Worm (Caenorhabditis elegans) whole organism, L2 larva: ENCODE results near the gene F40G12.9.
A peak's percentile ranks its signal among the peaks of the same experiment; 100 is the strongest.

Experiments
- C34F6.9 ChIP-seq: fragments of 150-350 bp; optimal IDR thresholded peaks from 2 replicates; lab custom pipeline; 2014; ENCODE audit warnings: missing biosample characterization, missing genetic modification characterization
- F13H6.1 ChIP-seq: sonication (generic microtip); optimal IDR thresholded peaks from 2 replicates; lab custom pipeline; 2016; ENCODE audit warnings: missing genetic modification characterization, missing compliant biosample characterization
- R02D3.7 ChIP-seq: fragments of 150-350 bp; optimal IDR thresholded peaks from 2 replicates; lab custom pipeline; 2014; ENCODE audit warnings: missing biosample characterization, missing genetic modification characterization
- ZK546.5 ChIP-seq: sonication (generic microtip); optimal IDR thresholded peaks from 2 replicates; lab custom pipeline; 2017; ENCODE audit warnings: missing biosample characterization, missing genetic modification characterization
- alr-1 ChIP-seq: fragments of 150-350 bp; optimal IDR thresholded peaks from 2 replicates; lab custom pipeline; 2014; ENCODE audit warnings: missing biosample characterization, missing genetic modification characterization
- aly-2 ChIP-seq: fragments of 150-350 bp; optimal IDR thresholded peaks from 2 replicates; lab custom pipeline; 2014; ENCODE audit warnings: missing biosample characterization, missing genetic modification characterization
- ama-1 ChIP-seq: fragments of 150-350 bp; optimal IDR thresholded peaks from 2 replicates; lab custom pipeline; 2018; ENCODE audit warnings: inconsistent platforms
- blmp-1 ChIP-seq: sonication (generic microtip); optimal IDR thresholded peaks from 2 replicates; lab custom pipeline; 2017; ENCODE audit warnings: missing genetic modification characterization, mild to moderate bottlenecking, missing compliant biosample characterization, antibody characterized with exemption, moderate library complexity; ENCODE audit not compliant: insufficient read depth
- ceh-16 ChIP-seq: fragments of 150-350 bp; optimal IDR thresholded peaks from 2 replicates; lab custom pipeline; 2014; ENCODE audit warnings: missing biosample characterization, missing genetic modification characterization
- ceh-82 ChIP-seq: fragments of 150-350 bp; optimal IDR thresholded peaks from 2 replicates; lab custom pipeline; 2014; ENCODE audit warnings: missing biosample characterization, missing genetic modification characterization
- crh-2 ChIP-seq: sonication (generic microtip); optimal IDR thresholded peaks from 2 replicates; lab custom pipeline; 2017; ENCODE audit warnings: missing biosample characterization, missing genetic modification characterization
- dmd-4 ChIP-seq: sonication (generic microtip); optimal IDR thresholded peaks from 2 replicates; lab custom pipeline; 2017; ENCODE audit warnings: missing biosample characterization, missing genetic modification characterization
- elt-1 ChIP-seq: fragments of 150-350 bp; optimal IDR thresholded peaks from 2 replicates; lab custom pipeline; 2014; ENCODE audit warnings: missing biosample characterization, missing genetic modification characterization
- fos-1 ChIP-seq: fragments of 150-350 bp; optimal IDR thresholded peaks from 2 replicates; lab custom pipeline; 2014; ENCODE audit warnings: missing biosample characterization, missing genetic modification characterization
- lin-11 ChIP-seq: fragments of 150-350 bp; sonication (generic microtip); optimal IDR thresholded peaks from 2 replicates; lab custom pipeline; 2014; ENCODE audit warnings: missing biosample characterization, missing genetic modification characterization, inconsistent platforms, mixed read lengths
- lin-39 ChIP-seq: fragments of 150-350 bp; optimal IDR thresholded peaks from 2 replicates; lab custom pipeline; 2014; ENCODE audit warnings: missing biosample characterization, missing genetic modification reagents, missing genetic modification characterization
- lsy-2 ChIP-seq, 2 experiments: fragments of 150-350 bp in 1 of 2; sonication (generic microtip) in 1 of 2; optimal IDR thresholded peaks; 2 replicates each; lab custom pipeline; 2014 to 2017; ENCODE audit warnings: missing biosample characterization in 2 of 2, missing genetic modification characterization in 2 of 2
- mab-5 ChIP-seq: fragments of 150-350 bp; optimal IDR thresholded peaks from 2 replicates; lab custom pipeline; 2014; ENCODE audit warnings: missing biosample characterization, missing genetic modification characterization
- mbf-1 ChIP-seq: sonication (generic microtip); optimal IDR thresholded peaks from 2 replicates; lab custom pipeline; 2017; ENCODE audit warnings: missing biosample characterization, missing genetic modification characterization
- mdl-1 ChIP-seq, 2 experiments: fragments of 150-350 bp in 1 of 2; sonication (generic microtip) in 1 of 2; optimal IDR thresholded peaks; 2 replicates each; lab custom pipeline; 2017; ENCODE audit warnings: missing biosample characterization in 2 of 2, missing genetic modification characterization in 2 of 2
- nhr-11 ChIP-seq: fragments of 150-350 bp; optimal IDR thresholded peaks from 2 replicates; lab custom pipeline; 2014; ENCODE audit warnings: missing biosample characterization, missing genetic modification characterization
- nhr-12 ChIP-seq: fragments of 150-350 bp; optimal IDR thresholded peaks from 2 replicates; lab custom pipeline; 2014; ENCODE audit warnings: missing biosample characterization, missing genetic modification characterization
- nhr-129 ChIP-seq: fragments of 150-350 bp; optimal IDR thresholded peaks from 2 replicates; lab custom pipeline; 2014; ENCODE audit warnings: missing biosample characterization, missing genetic modification characterization
- nhr-21 ChIP-seq: fragments of 150-350 bp; optimal IDR thresholded peaks from 2 replicates; lab custom pipeline; 2014; ENCODE audit warnings: missing biosample characterization, missing genetic modification characterization
- nhr-23 ChIP-seq: fragments of 150-350 bp; optimal IDR thresholded peaks from 2 replicates; lab custom pipeline; 2014; ENCODE audit warnings: missing biosample characterization, missing genetic modification reagents, missing genetic modification characterization
- nhr-237 ChIP-seq: fragments of 150-350 bp; optimal IDR thresholded peaks from 2 replicates; lab custom pipeline; 2014; ENCODE audit warnings: missing biosample characterization, missing genetic modification characterization
- nhr-6 ChIP-seq: fragments of 150-350 bp; optimal IDR thresholded peaks from 2 replicates; lab custom pipeline; 2014; ENCODE audit warnings: missing biosample characterization, missing genetic modification characterization
- peb-1 ChIP-seq: fragments of 150-350 bp; optimal IDR thresholded peaks from 2 replicates; lab custom pipeline; 2014; ENCODE audit warnings: missing biosample characterization, missing genetic modification characterization
- sem-4 ChIP-seq: fragments of 150-350 bp; optimal IDR thresholded peaks from 2 replicates; lab custom pipeline; 2014; ENCODE audit warnings: missing biosample characterization, missing genetic modification reagents, missing genetic modification characterization
- sma-3 ChIP-seq: sonication (generic microtip); optimal IDR thresholded peaks from 2 replicates; lab custom pipeline; 2016; ENCODE audit warnings: missing genetic modification reagents, missing genetic modification characterization, missing compliant biosample characterization
- snpc-4 ChIP-seq: fragments of 150-350 bp; optimal IDR thresholded peaks from 2 replicates; lab custom pipeline; 2014; ENCODE audit warnings: missing biosample characterization, missing genetic modification characterization
- unc-55 ChIP-seq: fragments of 150-350 bp; sonication (generic microtip); optimal IDR thresholded peaks from 3 replicates; lab custom pipeline; 2014; ENCODE audit warnings: missing biosample characterization, missing genetic modification reagents, missing genetic modification characterization
- unc-62 ChIP-seq: fragments of 150-350 bp; optimal IDR thresholded peaks from 2 replicates; lab custom pipeline; 2014; ENCODE audit warnings: missing biosample characterization, missing genetic modification reagents, missing genetic modification characterization
- ztf-1 ChIP-seq: fragments of 200-800 bp; sonication (Bioruptor generic); conservative IDR thresholded peaks from 2 replicates; pipeline ENCODE4 v1.3.6; 2022; ENCODE audit warnings: missing genetic modification characterization, missing compliant biosample characterization
- ztf-4 ChIP-seq: fragments of 150-350 bp; optimal IDR thresholded peaks from 2 replicates; lab custom pipeline; 2014; ENCODE audit warnings: missing biosample characterization, missing genetic modification characterization

The F40G12.9 gene

DNA sequence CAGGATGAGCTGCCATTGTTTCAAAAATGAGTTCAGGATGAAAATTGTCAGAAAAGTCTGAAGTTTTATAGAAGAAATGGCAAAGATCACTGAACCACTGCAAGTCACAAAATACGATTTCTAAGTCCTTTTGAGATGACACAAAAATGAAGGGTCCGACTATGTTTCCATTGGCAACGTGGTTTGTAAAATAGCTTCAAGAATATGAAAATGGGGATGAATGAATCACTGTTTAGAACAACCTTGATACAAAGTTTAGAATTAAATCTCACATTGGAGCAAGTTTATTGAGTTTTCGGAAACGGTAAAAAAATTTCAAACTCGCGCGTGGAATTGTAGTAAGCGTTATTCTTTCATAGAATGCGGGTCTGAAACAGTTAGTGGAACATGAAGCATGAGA lies 28.7 kb downstream of the F40G12.9 start, which contains the start of gene ddn-3:
Gene ddn-3 (minus strand): TSS at position 101 of the 400 bp plus-strand sequence.
- TF ChIP-seq ceh-16 (tag; lab: Kevin White, UChicago) (no peak), nhr-6 (no peak), ama-1 (lab: Kevin White, UChicago) (no peak), lin-11 (no peak), aly-2 (no peak), ceh-82 (tag; lab: Kevin White, UChicago) (no peak), crh-2 (no peak), C34F6.9 (tag; lab: Kevin White, UChicago) (no peak), mdl-1 (tag; optimal IDR thresholded peaks at IDR 0.05; lab: Kevin White, UChicago) (no peak), nhr-12 (tag; lab: Kevin White, UChicago) (no peak), elt-1 (no peak)

- TF ChIP-seq mbf-1 = no peak
- TF ChIP-seq ZK546.5 (tag; lab: Kevin White, UChicago) = no peak
- TF ChIP-seq aly-2 = no peak
- no peak for TF ChIP-seq C34F6.9 (tag; lab: Kevin White, UChicago)
- no peak for TF ChIP-seq peb-1 (tag; lab: Kevin White, UChicago)
These were observed 30.2 kb downstream of the F40G12.9 start, which contains the start of gene F14D7.8 for ce11 chrV:14312695-14313094. Gene F14D7.8, minus strand, starts transcription at chrV:14312795.

ce11 chrV:14314236-14314635 lies 31.8 kb downstream of the F40G12.9 start, which contains the start of gene F47B8.1:
Gene F47B8.1, minus strand, starts transcription at chrV:14314336.
- TF ChIP-seq peb-1 (tag; lab: Kevin White, UChicago) (no peak), crh-2 (no peak), nhr-237 (tag; lab: Kevin White, UChicago) (no peak), lin-39 (tag; lab: Kevin White, UChicago) (no peak), lsy-2 (tag; optimal IDR thresholded peaks at IDR 0.05; lab: Kevin White, UChicago) (no peak), dmd-4 (no peak), sma-3 (no peak), ama-1 (lab: Kevin White, UChicago) (no peak), aly-2 (no peak), ztf-1 (GFP tag; lab: Robert Waterston, UW) (no peak), F13H6.1 (no peak)

- TF ChIP-seq ceh-16 (tag; lab: Kevin White, UChicago) = no peak
- no peak for TF ChIP-seq mbf-1
- TF ChIP-seq ama-1 (lab: Kevin White, UChicago) = no peak
- TF ChIP-seq nhr-23 (tag; lab: Kevin White, UChicago) = no peak
- TF ChIP-seq mab-5 (tag; lab: Kevin White, UChicago) = no peak
- TF ChIP-seq nhr-129 (tag; lab: Kevin White, UChicago) = no peak
- no peak for TF ChIP-seq sem-4
- TF ChIP-seq nhr-6 = no peak
- TF ChIP-seq, all 48 proteins: peak for 0
These were observed 34.1 kb downstream of the F40G12.9 start, which contains the start of gene F47B8.2 for ce11 chrV:14316525-14316924. Gene F47B8.2, minus strand, starts transcription at chrV:14316625.

DNA sequence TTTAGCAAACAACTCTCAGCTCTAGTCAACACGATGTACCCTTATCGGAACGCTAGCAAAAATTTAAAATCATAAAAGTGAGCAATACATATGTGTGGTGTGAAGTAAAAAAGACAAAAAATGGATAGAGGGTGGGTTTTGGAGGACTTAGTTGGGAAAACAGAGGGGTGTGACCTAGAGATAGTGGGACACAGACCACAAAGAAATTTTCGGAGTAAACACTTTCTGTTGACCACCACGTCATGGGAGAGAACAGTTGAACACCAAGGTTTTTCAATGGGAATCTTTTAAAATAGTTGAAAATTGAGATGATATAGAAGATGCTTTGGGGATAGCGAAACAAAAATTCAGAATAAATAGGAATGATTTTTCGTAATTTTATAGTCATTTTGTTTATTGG lies 34.7 kb downstream of the F40G12.9 start:
- TF ChIP-seq elt-1 = no peak
- no peak for TF ChIP-seq nhr-21 (tag; lab: Kevin White, UChicago)
- peak; percentile 40 for TF ChIP-seq nhr-129 (tag; lab: Kevin White, UChicago)
- no peak for TF ChIP-seq blmp-1
- no peak for TF ChIP-seq alr-1
- TF ChIP-seq R02D3.7 (tag; lab: Kevin White, UChicago) = no peak
- TF ChIP-seq fos-1 = no peak
- no peak for TF ChIP-seq nhr-11 (tag; lab: Kevin White, UChicago)
- no peak for TF ChIP-seq ceh-16 (tag; lab: Kevin White, UChicago)
- TF ChIP-seq unc-55 (GFP tag; lab: Kevin White, UChicago) = peak; percentile 19
- TF ChIP-seq ztf-4 (tag; lab: Kevin White, UChicago) = no peak
- no peak for TF ChIP-seq ama-1 (lab: Kevin White, UChicago)
- no peak for TF ChIP-seq sem-4
- no peak for TF ChIP-seq sma-3
- TF ChIP-seq unc-62 (GFP tag; lab: Kevin White, UChicago) = no peak
- no peak for TF ChIP-seq snpc-4 (tag; lab: Kevin White, UChicago)
- peak; percentile 7 for TF ChIP-seq C34F6.9 (tag; lab: Kevin White, UChicago)
- no peak for TF ChIP-seq ztf-1 (GFP tag; lab: Robert Waterston, UW)
